Worm (Caenorhabditis elegans) whole organism, L1 larva: ENCODE results near the gene unc-83.

Experiments used
- C04F5.9 ChIP-seq: sonication (generic microtip); optimal IDR thresholded peaks from 2 replicates; lab custom pipeline; 2016; ENCODE audit warnings: missing genetic modification characterization, missing compliant biosample characterization
- F16B12.6 ChIP-seq: fragments of 150-350 bp; optimal IDR thresholded peaks from 2 replicates; lab custom pipeline; 2014; ENCODE audit warnings: missing biosample characterization, missing genetic modification characterization
- aha-1 ChIP-seq: fragments of 150-350 bp; optimal IDR thresholded peaks from 2 replicates; lab custom pipeline; 2014; ENCODE audit warnings: missing biosample characterization, missing genetic modification characterization
- blmp-1 ChIP-seq: fragments of 150-350 bp; optimal IDR thresholded peaks from 2 replicates; lab custom pipeline; 2014; ENCODE audit warnings: missing biosample characterization, missing genetic modification characterization
- ceh-63 ChIP-seq: fragments of 200-800 bp; sonication (Bioruptor generic); optimal IDR thresholded peaks from 2 replicates; lab custom pipeline; 2018; ENCODE audit warnings: mild to moderate bottlenecking, missing genetic modification characterization, missing compliant biosample characterization
- ceh-8 ChIP-seq: fragments of 200-800 bp; sonication (Bioruptor generic); optimal IDR thresholded peaks from 2 replicates; lab custom pipeline; 2018; ENCODE audit warnings: mild to moderate bottlenecking, missing genetic modification characterization, moderate library complexity, missing compliant biosample characterization
- ceh-88 ChIP-seq: fragments of 200-800 bp; sonication (Bioruptor generic); IDR thresholded peaks from 2 replicates; pipeline ENCODE4 v1.3.6; 2022; ENCODE audit warnings: missing genetic modification characterization, missing compliant biosample characterization
- ces-1 ChIP-seq: fragments of 150-350 bp; optimal IDR thresholded peaks from 2 replicates; lab custom pipeline; 2014; ENCODE audit warnings: missing biosample characterization, missing genetic modification reagents, missing genetic modification characterization
- dpl-1 ChIP-seq, 3 experiments: fragments of 150-350 bp in 2 of 3; sonication (generic microtip) in 1 of 3; optimal IDR thresholded peaks; 2 replicates each; lab custom pipeline; 2014 to 2017; ENCODE audit warnings: missing biosample characterization in 3 of 3, missing genetic modification characterization in 3 of 3, missing genetic modification reagents in 3 of 3
- dsc-1 ChIP-seq: sonication (generic microtip); optimal IDR thresholded peaks from 2 replicates; lab custom pipeline; 2016; ENCODE audit warnings: mild to moderate bottlenecking, missing genetic modification characterization, missing compliant biosample characterization
- efl-3 ChIP-seq: fragments of 200-800 bp; sonication (Bioruptor generic); optimal IDR thresholded peaks from 2 replicates; lab custom pipeline; 2018; ENCODE audit warnings: mild to moderate bottlenecking, missing genetic modification characterization, missing compliant biosample characterization
- egl-13 ChIP-seq: sonication (generic microtip); optimal IDR thresholded peaks from 2 replicates; lab custom pipeline; 2016; ENCODE audit warnings: missing genotype, missing genetic modification reagents, missing genetic modification characterization, missing compliant biosample characterization
- egl-27 ChIP-seq, 2 experiments: fragments of 150-350 bp in 1 of 2; sonication (generic microtip); optimal IDR thresholded peaks; 3 replicates each; lab custom pipeline; 2017 to 2018; ENCODE audit warnings: missing biosample characterization in 2 of 2, missing genetic modification characterization in 2 of 2, missing genetic modification reagents in 2 of 2
- elt-3 ChIP-seq, 6 experiments: fragments of 150-350 bp in 1 of 6; sonication (generic microtip); optimal IDR thresholded peaks; 2 replicates each; lab custom pipeline; 2017 to 2018; ENCODE audit warnings: missing biosample characterization in 6 of 6, missing genetic modification characterization in 6 of 6, inconsistent platforms in 1 of 6
- fkh-4 ChIP-seq: sonication (generic microtip); optimal IDR thresholded peaks from 2 replicates; lab custom pipeline; 2016; ENCODE audit warnings: missing compliant biosample characterization, missing genetic modification characterization, borderline replicate concordance
- fkh-8 ChIP-seq: sonication (generic microtip); optimal IDR thresholded peaks from 2 replicates; lab custom pipeline; 2016; ENCODE audit warnings: mild to moderate bottlenecking, missing genetic modification characterization, missing compliant biosample characterization
- fos-1 ChIP-seq: fragments of 150-350 bp; optimal IDR thresholded peaks from 2 replicates; lab custom pipeline; 2014; ENCODE audit warnings: missing biosample characterization, missing genetic modification characterization
- grh-1 ChIP-seq: fragments of 200-800 bp; sonication (Bioruptor generic); IDR thresholded peaks from 2 replicates; pipeline ENCODE4 v1.3.6; 2022; ENCODE audit warnings: missing genetic modification reagents, missing genetic modification characterization, missing compliant biosample characterization
- hlh-17 ChIP-seq: fragments of 200-800 bp; sonication (Bioruptor generic); optimal IDR thresholded peaks from 2 replicates; lab custom pipeline; 2018; ENCODE audit warnings: missing genetic modification characterization, mild to moderate bottlenecking, missing compliant biosample characterization, moderate library complexity, borderline replicate concordance
- hpl-2 ChIP-seq: fragments of 150-350 bp; optimal IDR thresholded peaks from 2 replicates; lab custom pipeline; 2014; ENCODE audit warnings: missing biosample characterization, missing genetic modification reagents, missing genetic modification characterization
- isw-1 ChIP-seq: fragments of 200-800 bp; sonication (Bioruptor generic); IDR thresholded peaks from 2 replicates; pipeline ENCODE4 v1.3.6; 2022; ENCODE audit warnings: missing genetic modification characterization, missing compliant biosample characterization
- jun-1 ChIP-seq: fragments of 150-350 bp; optimal IDR thresholded peaks from 2 replicates; lab custom pipeline; 2014; ENCODE audit warnings: missing biosample characterization, missing genetic modification reagents, missing genetic modification characterization
- lin-13 ChIP-seq: fragments of 150-350 bp; optimal IDR thresholded peaks from 2 replicates; lab custom pipeline; 2014; ENCODE audit warnings: missing biosample characterization, missing genetic modification reagents, missing genetic modification characterization
- lin-14 ChIP-seq: fragments of 200-800 bp; sonication (Bioruptor generic); optimal IDR thresholded peaks from 2 replicates; lab custom pipeline; 2018; ENCODE audit warnings: mild to moderate bottlenecking, missing genetic modification characterization, moderate library complexity, missing compliant biosample characterization
- lsy-2 ChIP-seq, 2 experiments: fragments of 150-350 bp; optimal IDR thresholded peaks; 2 replicates each; lab custom pipeline; 2014; ENCODE audit warnings: missing biosample characterization in 2 of 2, missing genetic modification characterization in 2 of 2
- mep-1 ChIP-seq: fragments of 150-350 bp; optimal IDR thresholded peaks from 2 replicates; lab custom pipeline; 2014; ENCODE audit warnings: missing biosample characterization, missing genetic modification characterization
- nhr-19 ChIP-seq: fragments of 200-800 bp; sonication (Bioruptor generic); conservative IDR thresholded peaks from 2 replicates; pipeline ENCODE4 v1.3.6; 2022; ENCODE audit warnings: missing genetic modification characterization, missing compliant biosample characterization
- nhr-20 ChIP-seq: sonication (generic microtip); optimal IDR thresholded peaks from 2 replicates; lab custom pipeline; 2016; ENCODE audit warnings: mild to moderate bottlenecking, missing genetic modification characterization, missing compliant biosample characterization
- nhr-237 ChIP-seq: fragments of 150-350 bp; optimal IDR thresholded peaks from 2 replicates; lab custom pipeline; 2014; ENCODE audit warnings: missing biosample characterization, missing genetic modification characterization
- nhr-47 ChIP-seq: sonication (generic microtip); optimal IDR thresholded peaks from 2 replicates; lab custom pipeline; 2016; ENCODE audit warnings: mild to moderate bottlenecking, missing genetic modification characterization, moderate library complexity, missing compliant biosample characterization
- nhr-76 ChIP-seq: sonication (generic microtip); optimal IDR thresholded peaks from 2 replicates; lab custom pipeline; 2017; ENCODE audit warnings: missing biosample characterization, missing genetic modification characterization
- nhr-77 ChIP-seq: fragments of 150-350 bp; optimal IDR thresholded peaks from 2 replicates; lab custom pipeline; 2014; ENCODE audit warnings: missing biosample characterization, missing genetic modification characterization
- nhr-85 ChIP-seq: sonication (generic microtip); peaks from one replicate; lab custom pipeline; 2016; ENCODE audit warnings: missing genetic modification characterization, inconsistent platforms, missing compliant biosample characterization
- pag-3 ChIP-seq: sonication (generic microtip); optimal IDR thresholded peaks from 2 replicates; lab custom pipeline; 2017; ENCODE audit warnings: missing genetic modification characterization, mild to moderate bottlenecking, missing compliant biosample characterization, antibody characterized with exemption, borderline replicate concordance; ENCODE audit not compliant: insufficient read depth
- pax-3 ChIP-seq: fragments of 200-800 bp; sonication (Bioruptor generic); optimal IDR thresholded peaks from 2 replicates; lab custom pipeline; 2018; ENCODE audit warnings: mild to moderate bottlenecking, missing genetic modification characterization, moderate library complexity, missing compliant biosample characterization
- rnt-1 ChIP-seq: sonication (generic microtip); optimal IDR thresholded peaks from 2 replicates; lab custom pipeline; 2016; ENCODE audit warnings: mild to moderate bottlenecking, missing genetic modification characterization, moderate library complexity, missing compliant biosample characterization
- skn-1 ChIP-seq: fragments of 150-350 bp; optimal IDR thresholded peaks from 2 replicates; lab custom pipeline; 2014; ENCODE audit warnings: missing biosample characterization, missing genetic modification characterization
- sox-4 ChIP-seq: sonication (generic microtip); optimal IDR thresholded peaks from 2 replicates; lab custom pipeline; 2016; ENCODE audit warnings: missing genetic modification characterization, missing compliant biosample characterization
- sptf-1 ChIP-seq: fragments of 150-350 bp; optimal IDR thresholded peaks from 2 replicates; lab custom pipeline; 2014; ENCODE audit warnings: missing biosample characterization, missing genetic modification characterization
- swsn-7 ChIP-seq: sonication (generic microtip); optimal IDR thresholded peaks from 2 replicates; lab custom pipeline; 2016; ENCODE audit warnings: missing genetic modification characterization, missing compliant biosample characterization
- tlp-1 ChIP-seq: fragments of 150-350 bp; optimal IDR thresholded peaks from 2 replicates; lab custom pipeline; 2014; ENCODE audit warnings: missing biosample characterization, missing genetic modification characterization
- unc-130 ChIP-seq: fragments of 150-350 bp; optimal IDR thresholded peaks from 2 replicates; lab custom pipeline; 2017; ENCODE audit warnings: missing biosample characterization, missing genetic modification characterization, inconsistent platforms
- unc-30 ChIP-seq: sonication (generic microtip); optimal IDR thresholded peaks from 2 replicates; lab custom pipeline; 2017; ENCODE audit warnings: missing biosample characterization, missing genetic modification characterization
- unc-62 ChIP-seq: fragments of 150-350 bp; optimal IDR thresholded peaks from 2 replicates; lab custom pipeline; 2014; ENCODE audit warnings: missing biosample characterization, missing genetic modification reagents, missing genetic modification characterization
- unc-86 ChIP-seq: sonication (generic microtip); optimal IDR thresholded peaks from 2 replicates; lab custom pipeline; 2016; ENCODE audit warnings: missing genetic modification characterization, missing compliant biosample characterization
- unc-98 ChIP-seq: fragments of 200-800 bp; sonication (Bioruptor generic); IDR thresholded peaks from 2 replicates; pipeline ENCODE4 v1.3.6; 2022; ENCODE audit warnings: missing genetic modification characterization, missing compliant biosample characterization
- vab-15 ChIP-seq: sonication (generic microtip); optimal IDR thresholded peaks from 2 replicates; lab custom pipeline; 2017; ENCODE audit warnings: missing genotype, mild to moderate bottlenecking, missing genetic modification characterization, missing compliant biosample characterization
- zag-1 ChIP-seq: fragments of 150-350 bp; optimal IDR thresholded peaks from 2 replicates; lab custom pipeline; 2014; ENCODE audit warnings: missing biosample characterization, missing genetic modification characterization
- zip-4 ChIP-seq: fragments of 200-800 bp; sonication (Bioruptor generic); optimal IDR thresholded peaks from 2 replicates; lab custom pipeline; 2018; ENCODE audit warnings: mild to moderate bottlenecking, missing genetic modification characterization, moderate library complexity, missing compliant biosample characterization
- ztf-11 ChIP-seq, 2 experiments: sonication (generic microtip); optimal IDR thresholded peaks; 2 replicates each; lab custom pipeline; 2016 to 2017; ENCODE audit warnings: missing genetic modification characterization in 2 of 2, missing biosample characterization in 1 of 2, missing compliant biosample characterization in 1 of 2

unc-83 gene

DNA sequence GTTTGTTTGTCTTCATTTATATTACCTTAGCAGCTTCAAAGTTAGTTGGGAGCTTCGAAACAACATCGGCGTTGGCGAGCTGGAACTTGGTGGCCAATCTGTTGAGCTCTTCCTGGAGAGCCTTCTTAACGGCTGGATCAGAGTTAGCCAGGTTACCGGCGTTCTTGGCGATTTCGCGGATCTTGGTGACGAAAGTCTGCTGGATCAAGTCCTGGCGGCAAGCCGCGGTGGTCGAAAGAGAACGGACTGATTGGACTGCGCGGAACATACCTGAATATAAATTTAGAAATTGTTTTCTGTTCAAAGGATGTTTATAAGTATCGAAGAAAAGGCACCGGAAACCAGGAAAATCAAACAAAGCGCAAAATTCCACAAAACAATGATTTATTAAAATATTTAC is 38.0 kb upstream of the unc-83 start, which contains the start of gene atp-4:
atp-4 (minus strand) TSS at position 270 of the 400 bp plus-strand sequence.
- TF ChIP-seq grh-1 (GFP tag; lab: Robert Waterston, UW), result peak; percentile 27; the same call in 1 of the 2 replicates
- TF ChIP-seq unc-98 (GFP tag; lab: Robert Waterston, UW), result no peak

DNA sequence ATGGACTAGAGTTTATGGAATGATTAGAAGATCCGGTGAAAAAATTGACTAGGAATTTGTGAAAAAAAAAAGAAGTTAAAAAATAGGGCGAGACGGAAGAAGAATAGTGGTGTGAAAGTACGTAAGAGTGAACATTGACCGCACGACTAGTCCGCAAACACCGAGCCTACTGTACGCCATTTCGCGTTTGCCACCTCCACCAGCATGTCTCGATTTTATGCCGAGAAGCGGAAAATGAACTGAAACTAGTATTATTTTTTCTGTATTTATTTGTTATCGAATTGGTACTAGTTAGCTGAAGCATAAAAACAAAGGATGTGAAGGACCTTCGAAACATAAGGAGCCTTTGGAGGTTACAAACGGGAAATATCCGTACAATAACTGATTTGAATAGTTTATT is 37.4 kb upstream of the unc-83 start:
- TF ChIP-seq rnt-1 (tag; lab: Kevin White, UChicago) (peak; percentile 80), dpl-1 (GFP tag; optimal IDR thresholded peaks at IDR 0.05; lab: Kevin White, UChicago) (peak; percentile 13 to 62 (median 57)), nhr-76 (no peak), unc-62 (no peak), fos-1 (tag; lab: Kevin White, UChicago) (no peak), lin-13 (GFP tag; lab: Kevin White, UChicago) (no peak), egl-13 (tag; lab: Kevin White, UChicago) (no peak), unc-98 (GFP tag; lab: Robert Waterston, UW) (no peak), hlh-17 (GFP tag; lab: Kevin White, UChicago) (no peak), grh-1 (GFP tag; lab: Robert Waterston, UW) (no peak), ces-1 (no peak), zag-1 (tag; lab: Kevin White, UChicago) (no peak), ceh-88 (GFP tag; lab: Robert Waterston, UW) (no peak), unc-30 (tag; lab: Kevin White, UChicago) (no peak), fkh-8 (no peak), skn-1 (tag; lab: Kevin White, UChicago) (no peak), ztf-11 (tag; optimal IDR thresholded peaks at IDR 0.05; lab: Kevin White, UChicago) (no peak), nhr-85 (peak; percentile 62), dsc-1 (peak; percentile 12), hpl-2 (GFP tag; lab: Kevin White, UChicago) (no peak), pax-3 (tag; lab: Kevin White, UChicago) (no peak), unc-130 (peak; percentile 17), vab-15 (tag; lab: Kevin White, UChicago) (no peak), lsy-2 (tag; optimal IDR thresholded peaks at IDR 0.05; lab: Kevin White, UChicago) (peak; percentile 58 to 87), swsn-7 (tag; lab: Kevin White, UChicago) (peak; percentile 29), lin-14 (GFP tag; lab: Kevin White, UChicago) (peak; percentile 40), nhr-77 (no peak), jun-1 (tag; lab: Kevin White, UChicago) (peak; percentile 32), pag-3 (tag; lab: Kevin White, UChicago) (no peak), blmp-1 (tag; lab: Kevin White, UChicago) (peak; percentile 17), nhr-237 (no peak), sptf-1 (tag; lab: Kevin White, UChicago) (no peak), mep-1 (peak; percentile 23), nhr-20 (tag; lab: Kevin White, UChicago) (peak; percentile 52), ceh-63 (GFP tag; lab: Kevin White, UChicago) (no peak), C04F5.9 (no peak), sox-4 (tag; lab: Kevin White, UChicago) (no peak), isw-1 (peak; percentile 15; the same call in 1 of the 2 replicates), elt-3 (tag; optimal IDR thresholded peaks at IDR 0.05; lab: Kevin White, UChicago) (no peak), zip-4 (GFP tag; lab: Kevin White, UChicago) (no peak), fkh-4 (no peak), aha-1 (tag; lab: Kevin White, UChicago) (no peak), ceh-8 (GFP tag; lab: Kevin White, UChicago) (no peak), efl-3 (no peak), unc-86 (tag; lab: Kevin White, UChicago) (no peak), nhr-19 (GFP tag; lab: Robert Waterston, UW) (no peak), F16B12.6 (peak; percentile 89), nhr-47 (tag; lab: Kevin White, UChicago) (peak; percentile 48), tlp-1 (tag; lab: Kevin White, UChicago) (no peak), egl-27 (tag; optimal IDR thresholded peaks at IDR 0.05; lab: Kevin White, UChicago) (no peak)
